Worm (Caenorhabditis elegans) whole organism, mixed stage, embryonic: ENCODE results near the gene aptf-1.

ENCODE experiments used
- M03D4.4 ChIP-seq: sonication (generic microtip); optimal IDR thresholded peaks from 2 replicates; lab custom pipeline; 2017; ENCODE audit warnings: mild to moderate bottlenecking, missing genetic modification characterization, missing compliant biosample characterization
- bed-3 ChIP-seq: fragments of 200-800 bp; sonication (Bioruptor generic); optimal IDR thresholded peaks from 3 replicates; lab custom pipeline; 2018; ENCODE audit warnings: mild to moderate bottlenecking, missing genetic modification characterization, moderate library complexity, missing compliant biosample characterization
- ceh-39 ChIP-seq: fragments of 150-350 bp; optimal IDR thresholded peaks from 2 replicates; lab custom pipeline; 2014; ENCODE audit warnings: missing biosample characterization, missing genetic modification characterization
- ceh-83 ChIP-seq: fragments of 200-800 bp; sonication (Bioruptor generic); optimal IDR thresholded peaks from 2 replicates; lab custom pipeline; 2018; ENCODE audit warnings: mild to moderate bottlenecking, missing genetic modification characterization, missing compliant biosample characterization
- ces-1 ChIP-seq: fragments of 150-350 bp; optimal IDR thresholded peaks from 2 replicates; lab custom pipeline; 2014; ENCODE audit warnings: missing biosample characterization, missing genetic modification reagents, missing genetic modification characterization
- cnd-1 ChIP-seq: fragments of 200-800 bp; sonication (Bioruptor generic); optimal IDR thresholded peaks from 2 replicates; lab custom pipeline; 2018; ENCODE audit warnings: mild to moderate bottlenecking, missing genetic modification characterization, missing compliant biosample characterization
- drap-1 ChIP-seq: fragments of 200-800 bp; sonication (Bioruptor generic); optimal IDR thresholded peaks from 3 replicates; lab custom pipeline; 2018; ENCODE audit warnings: mild to moderate bottlenecking, missing genetic modification characterization, missing compliant biosample characterization
- elt-1 ChIP-seq: sonication (generic microtip); optimal IDR thresholded peaks from 2 replicates; lab custom pipeline; 2017; ENCODE audit warnings: missing genetic modification characterization, mild to moderate bottlenecking, missing compliant biosample characterization, antibody characterized with exemption, moderate library complexity, borderline replicate concordance; ENCODE audit not compliant: insufficient read depth
- elt-3 ChIP-seq: fragments of 150-350 bp; optimal IDR thresholded peaks from 2 replicates; lab custom pipeline; 2014; ENCODE audit warnings: missing biosample characterization, missing genetic modification characterization
- flh-1 ChIP-seq: fragments of 200-800 bp; sonication (Bioruptor generic); optimal IDR thresholded peaks from 2 replicates; lab custom pipeline; 2018; ENCODE audit warnings: mild to moderate bottlenecking, missing genetic modification characterization, moderate library complexity, missing compliant biosample characterization
- ham-2 ChIP-seq: fragments of 200-800 bp; sonication (Bioruptor generic); optimal IDR thresholded peaks from 2 replicates; lab custom pipeline; 2018; ENCODE audit warnings: mild to moderate bottlenecking, missing genetic modification characterization, missing compliant biosample characterization
- hlh-1 ChIP-seq: fragments of 150-350 bp; optimal IDR thresholded peaks from 2 replicates; lab custom pipeline; 2014; ENCODE audit warnings: missing biosample characterization, missing genetic modification reagents, missing genetic modification characterization
- lin-13 ChIP-seq: fragments of 150-350 bp; optimal IDR thresholded peaks from 2 replicates; lab custom pipeline; 2014; ENCODE audit warnings: missing biosample characterization, missing genetic modification characterization
- lin-32 ChIP-seq: fragments of 200-800 bp; sonication (Bioruptor generic); optimal IDR thresholded peaks from 2 replicates; lab custom pipeline; 2018; ENCODE audit warnings: mild to moderate bottlenecking, missing genetic modification characterization, missing compliant biosample characterization
- lsy-2 ChIP-seq: fragments of 150-350 bp; optimal IDR thresholded peaks from 2 replicates; lab custom pipeline; 2014; ENCODE audit warnings: missing biosample characterization, missing genetic modification characterization
- mab-5 ChIP-seq: fragments of 150-350 bp; optimal IDR thresholded peaks from 2 replicates; lab custom pipeline; 2014; ENCODE audit warnings: missing biosample characterization, missing genetic modification characterization
- mep-1 ChIP-seq: fragments of 150-350 bp; optimal IDR thresholded peaks from 2 replicates; lab custom pipeline; 2017; ENCODE audit warnings: missing biosample characterization, missing genetic modification reagents, missing genetic modification characterization, inconsistent platforms
- nhr-12 ChIP-seq: fragments of 150-350 bp; optimal IDR thresholded peaks from 2 replicates; lab custom pipeline; 2014; ENCODE audit warnings: missing biosample characterization, missing genetic modification characterization
- nhr-2 ChIP-seq: fragments of 150-350 bp; optimal IDR thresholded peaks from 2 replicates; lab custom pipeline; 2014; ENCODE audit warnings: missing biosample characterization, missing genetic modification characterization
- nhr-237 ChIP-seq: fragments of 150-350 bp; optimal IDR thresholded peaks from 2 replicates; lab custom pipeline; 2014; ENCODE audit warnings: missing biosample characterization, missing genetic modification characterization
- nhr-28 ChIP-seq: fragments of 150-350 bp; optimal IDR thresholded peaks from 2 replicates; lab custom pipeline; 2014; ENCODE audit warnings: missing biosample characterization, missing genetic modification characterization
- nhr-76 ChIP-seq: sonication (generic microtip); optimal IDR thresholded peaks from 2 replicates; lab custom pipeline; 2017; ENCODE audit warnings: missing biosample characterization, missing genetic modification characterization
- pha-4 ChIP-seq: fragments of 150-350 bp; optimal IDR thresholded peaks from 2 replicates; lab custom pipeline; 2018; ENCODE audit warnings: missing biosample characterization, missing genetic modification reagents, missing genetic modification characterization
- sem-2 ChIP-seq: fragments of 200-800 bp; sonication (Bioruptor generic); optimal IDR thresholded peaks from 2 replicates; lab custom pipeline; 2018; ENCODE audit warnings: mild to moderate bottlenecking, missing genetic modification characterization, missing compliant biosample characterization
- snpc-4 ChIP-seq: fragments of 150-350 bp; optimal IDR thresholded peaks from 2 replicates; lab custom pipeline; 2014; ENCODE audit warnings: missing biosample characterization, missing genetic modification characterization
- sptf-1 ChIP-seq: sonication (generic microtip); optimal IDR thresholded peaks from 2 replicates; lab custom pipeline; 2017; ENCODE audit warnings: mild to moderate bottlenecking, missing genetic modification characterization, moderate library complexity, missing compliant biosample characterization
- tbx-8 ChIP-seq: fragments of 200-800 bp; sonication (Bioruptor generic); optimal IDR thresholded peaks from 2 replicates; lab custom pipeline; 2018; ENCODE audit warnings: mild to moderate bottlenecking, missing genetic modification characterization, moderate library complexity, missing compliant biosample characterization
- unc-120 ChIP-seq: sonication (generic microtip); optimal IDR thresholded peaks from 2 replicates; lab custom pipeline; 2017; ENCODE audit warnings: missing genetic modification characterization, missing compliant biosample characterization; ENCODE audit not compliant: poor library complexity, severe bottlenecking
- unc-39 ChIP-seq: fragments of 150-350 bp; optimal IDR thresholded peaks from 2 replicates; lab custom pipeline; 2014; ENCODE audit warnings: missing biosample characterization, missing genetic modification characterization
- unc-62 ChIP-seq: fragments of 150-350 bp; optimal IDR thresholded peaks from 2 replicates; lab custom pipeline; 2014; ENCODE audit warnings: missing biosample characterization, missing genetic modification reagents, missing genetic modification characterization
- ztf-11 ChIP-seq: fragments of 150-350 bp; optimal IDR thresholded peaks from 2 replicates; lab custom pipeline; 2014; ENCODE audit warnings: missing biosample characterization, missing genetic modification characterization

The aptf-1 gene

ce11 chrII:6469340-6469739 is 14.6 kb downstream of the aptf-1 start:
- TF ChIP-seq pha-4 (tag; lab: Kevin White, UChicago), result no peak
- TF ChIP-seq hlh-1 (tag; lab: Kevin White, UChicago), result no peak
- TF ChIP-seq mab-5 (tag; lab: Kevin White, UChicago), result no peak
- TF ChIP-seq flh-1 (GFP tag; lab: Kevin White, UChicago), result no peak
- no peak for TF ChIP-seq unc-62
- no peak for TF ChIP-seq unc-39 (tag; lab: Kevin White, UChicago)
- no peak for TF ChIP-seq snpc-4 (tag; lab: Kevin White, UChicago)
- no peak for TF ChIP-seq M03D4.4 (tag; lab: Kevin White, UChicago)
- no peak for TF ChIP-seq ces-1 (GFP tag; lab: Kevin White, UChicago)
- no peak for TF ChIP-seq nhr-76

ce11 chrII:6470985-6471384 is 16.2 kb downstream of the aptf-1 start, which contains the start of gene dgk-5:
Gene dgk-5 (minus strand): TSS chrII:6471085.
- TF ChIP-seq nhr-12 (tag; lab: Kevin White, UChicago) (no peak), elt-1 (tag; lab: Kevin White, UChicago) (no peak), ceh-39 (tag; lab: Kevin White, UChicago) (no peak), snpc-4 (tag; lab: Kevin White, UChicago) (no peak), elt-3 (tag; lab: Kevin White, UChicago) (no peak), nhr-237 (no peak), M03D4.4 (tag; lab: Kevin White, UChicago) (no peak), drap-1 (GFP tag; lab: Kevin White, UChicago) (no peak), sptf-1 (tag; lab: Kevin White, UChicago) (no peak), ceh-83 (GFP tag; lab: Kevin White, UChicago) (no peak), nhr-2 (tag; lab: Kevin White, UChicago) (no peak), mep-1 (tag; lab: Kevin White, UChicago) (no peak), nhr-28 (tag; lab: Kevin White, UChicago) (no peak), ztf-11 (tag; lab: Kevin White, UChicago) (no peak), tbx-8 (GFP tag; lab: Kevin White, UChicago) (no peak), cnd-1 (no peak), mab-5 (tag; lab: Kevin White, UChicago) (no peak), lin-32 (GFP tag; lab: Kevin White, UChicago) (no peak), bed-3 (GFP tag; lab: Kevin White, UChicago) (no peak), lsy-2 (tag; lab: Kevin White, UChicago) (no peak)

- TF ChIP-seq unc-39 (tag; lab: Kevin White, UChicago) (no peak), snpc-4 (tag; lab: Kevin White, UChicago) (no peak), sem-2 (GFP tag; lab: Kevin White, UChicago) (no peak), nhr-237 (no peak), unc-120 (tag; lab: Kevin White, UChicago) (no peak), ham-2 (GFP tag; lab: Kevin White, UChicago) (no peak), lin-13 (tag; lab: Kevin White, UChicago) (no peak), elt-1 (tag; lab: Kevin White, UChicago) (no peak), drap-1 (GFP tag; lab: Kevin White, UChicago) (no peak)
These were observed 20.5 kb downstream of the aptf-1 start, which contains the start of gene T28D9.16 for ce11 chrII:6475180-6475737. Gene T28D9.16 (plus strand): TSS chrII:6475687.

- TF ChIP-seq mab-5 (tag; lab: Kevin White, UChicago), result no peak
- no peak for TF ChIP-seq sptf-1 (tag; lab: Kevin White, UChicago)
- TF ChIP-seq ceh-39 (tag; lab: Kevin White, UChicago), result no peak
- TF ChIP-seq snpc-4 (tag; lab: Kevin White, UChicago), result no peak
- TF ChIP-seq M03D4.4 (tag; lab: Kevin White, UChicago), result no peak
- TF ChIP-seq sem-2 (GFP tag; lab: Kevin White, UChicago), result no peak
- TF ChIP-seq unc-120 (tag; lab: Kevin White, UChicago), result no peak
- TF ChIP-seq flh-1 (GFP tag; lab: Kevin White, UChicago), result no peak
- TF ChIP-seq elt-3 (tag; lab: Kevin White, UChicago), result no peak
- TF ChIP-seq drap-1 (GFP tag; lab: Kevin White, UChicago), result no peak
- TF ChIP-seq lin-32 (GFP tag; lab: Kevin White, UChicago), result no peak
- no peak for TF ChIP-seq mep-1 (tag; lab: Kevin White, UChicago)
These were observed 21.9 kb downstream of the aptf-1 start, which contains the start of gene T28D9.4 for ce11 chrII:6476655-6477054. Gene T28D9.4 (plus strand): TSS chrII:6476955.
